Fruit fly (Drosophila melanogaster) whole organism, prepupa: Measurements from ENCODE around the gene CG42500.

Experiments
- CG11294 ChIP-seq: fragments of 200-800 bp; sonication (Bioruptor generic); IDR thresholded peaks from 2 replicates; pipeline ENCODE4 v1.3.6; 2022; ENCODE audit warnings: missing biosample characterization, missing genetic modification characterization
- CG1621 ChIP-seq: fragments of 200-800 bp; sonication (Bioruptor generic); optimal IDR thresholded peaks from 3 replicates; lab custom pipeline; 2018; ENCODE audit warnings: missing biosample characterization, mild to moderate bottlenecking, missing genetic modification characterization
- CG16779 ChIP-seq: fragments of 200-800 bp; sonication (Bioruptor generic); optimal IDR thresholded peaks from 3 replicates; lab custom pipeline; 2017; ENCODE audit warnings: missing biosample characterization, mild to moderate bottlenecking, missing genetic modification characterization
- CG31627 ChIP-seq: fragments of 200-800 bp; sonication (Bioruptor generic); optimal IDR thresholded peaks from 3 replicates; lab custom pipeline; 2016; ENCODE audit warnings: missing biosample characterization, missing genetic modification characterization
- CG34406 ChIP-seq: fragments of 200-800 bp; sonication (Bioruptor generic); optimal IDR thresholded peaks from 3 replicates; lab custom pipeline; 2016; ENCODE audit warnings: missing biosample characterization, missing genetic modification characterization
- CG4318 ChIP-seq: fragments of 200-800 bp; sonication (Bioruptor generic); optimal IDR thresholded peaks from 3 replicates; lab custom pipeline; 2017; ENCODE audit warnings: missing biosample characterization, mild to moderate bottlenecking, missing genetic modification characterization
- CG9139 ChIP-seq: fragments of 200-800 bp; sonication (Bioruptor generic); optimal IDR thresholded peaks from 3 replicates; lab custom pipeline; 2017; ENCODE audit warnings: missing biosample characterization, mild to moderate bottlenecking, missing genetic modification characterization
- Smox ChIP-seq: fragments of 200-800 bp; sonication (Bioruptor generic); optimal IDR thresholded peaks from 3 replicates; lab custom pipeline; 2016; ENCODE audit warnings: missing biosample characterization, missing genetic modification characterization
- acj6 ChIP-seq: fragments of 200-800 bp; sonication (Bioruptor generic); optimal IDR thresholded peaks from 3 replicates; lab custom pipeline; 2016; ENCODE audit warnings: missing biosample characterization, missing genetic modification characterization
- net ChIP-seq: fragments of 200-800 bp; sonication (Bioruptor generic); optimal IDR thresholded peaks from 3 replicates; lab custom pipeline; 2016; ENCODE audit warnings: missing biosample characterization, missing genetic modification characterization

dm6 chr3R:14103022-14103421 is 49.4 kb downstream of the CG42500 start, which contains the start of gene PK1-R:
- TF ChIP-seq CG34406 (GFP tag; lab: Kevin White, UChicago) (no peak), CG31627 (GFP tag; lab: Kevin White, UChicago) (no peak), CG9139 (GFP tag; lab: Kevin White, UChicago) (no peak), CG16779 (tag; lab: Kevin White, UChicago) (no peak), CG1621 (no peak), Smox (GFP tag; lab: Kevin White, UChicago) (no peak), CG11294 (GFP tag; lab: Robert Waterston, UW) (no peak), CG4318 (GFP tag; lab: Kevin White, UChicago) (no peak), net (GFP tag; lab: Kevin White, UChicago) (no peak), acj6 (GFP tag; lab: Kevin White, UChicago) (no peak)
